Worm (Caenorhabditis elegans) whole organism, young adult: ENCODE results near the gene skr-3.

Source experiments
- B0336.3 ChIP-seq: fragments of 200-800 bp; sonication (Bioruptor generic); IDR thresholded peaks from 2 replicates; pipeline ENCODE4 v1.3.6; 2022; ENCODE audit warnings: missing genetic modification characterization, missing compliant biosample characterization
- T26A5.8 ChIP-seq: sonication (generic microtip); optimal IDR thresholded peaks from 2 replicates; lab custom pipeline; 2016; ENCODE audit warnings: missing genetic modification characterization, missing compliant biosample characterization
- ZK185.1 ChIP-seq: sonication (generic microtip); optimal IDR thresholded peaks from 2 replicates; lab custom pipeline; 2016; ENCODE audit warnings: mild to moderate bottlenecking, missing genetic modification characterization, missing compliant biosample characterization; ENCODE audit not compliant: poor library complexity, severe bottlenecking
- cebp-1 ChIP-seq, 2 experiments: fragments of 200-800 bp in 1 of 2; sonication (Bioruptor generic) in 1 of 2; sonication (generic microtip) in 1 of 2; IDR thresholded peaks in 1 of 2; optimal IDR thresholded peaks in 1 of 2; 2 replicates each; pipeline versions ENCODE4 v1.3.6 to Lab custom; 2017 to 2022; ENCODE audit warnings: missing compliant biosample characterization in 2 of 2, missing genetic modification characterization in 2 of 2, mild to moderate bottlenecking in 1 of 2, missing genetic modification reagents in 1 of 2, moderate library complexity in 1 of 2
- unc-130 ChIP-seq: sonication (generic microtip); optimal IDR thresholded peaks from 2 replicates; lab custom pipeline; 2016; ENCODE audit warnings: missing genetic modification reagents, missing genetic modification characterization, missing compliant biosample characterization

DNA sequence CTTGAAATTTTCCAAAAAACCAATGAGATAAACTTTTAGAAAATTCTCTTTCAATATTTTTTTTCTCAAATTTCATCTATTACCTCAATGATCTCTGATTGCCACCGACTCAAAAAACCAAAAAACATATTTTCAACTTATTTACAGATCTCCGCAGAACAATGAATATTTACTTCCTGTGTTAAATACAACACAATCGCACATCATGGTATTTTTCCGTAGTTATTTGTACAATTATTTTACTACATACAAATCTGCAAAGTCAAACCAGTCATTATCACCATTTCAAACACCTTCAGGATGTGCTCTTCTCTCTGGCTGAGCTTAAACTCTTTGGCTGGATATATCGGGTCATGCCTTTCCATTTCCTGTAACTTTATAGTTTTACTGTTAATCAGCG, 45.1 kb downstream of the skr-3 start, which contains the start of gene str-108:
- no peak for TF ChIP-seq ZK185.1 (tag; lab: Kevin White, UChicago)
- TF ChIP-seq unc-130 (GFP tag; lab: Kevin White, UChicago) = no peak
- TF ChIP-seq T26A5.8 (tag; lab: Kevin White, UChicago) = no peak
- no peak for TF ChIP-seq B0336.3
- no peak for TF ChIP-seq cebp-1 (GFP tag; IDR thresholded peaks at IDR 0.05; lab: Robert Waterston, UW)
- TF ChIP-seq cebp-1 (tag; optimal IDR thresholded peaks at IDR 0.05; lab: Kevin White, UChicago) = no peak
